Worm (Caenorhabditis elegans) whole organism, L2 larva: ENCODE measurements around the gene ceh-27.

ENCODE experiments used
- C34F6.9 ChIP-seq: fragments of 150-350 bp; optimal IDR thresholded peaks from 2 replicates; lab custom pipeline; 2014; ENCODE audit warnings: missing biosample characterization, missing genetic modification characterization
- F13H6.1 ChIP-seq: sonication (generic microtip); optimal IDR thresholded peaks from 2 replicates; lab custom pipeline; 2016; ENCODE audit warnings: missing genetic modification characterization, missing compliant biosample characterization
- Y55F3AM.14 ChIP-seq: fragments of 200-800 bp; sonication (Bioruptor generic); optimal IDR thresholded peaks from 2 replicates; lab custom pipeline; 2018; ENCODE audit warnings: mild to moderate bottlenecking, missing genetic modification characterization, missing compliant biosample characterization
- alr-1 ChIP-seq: fragments of 150-350 bp; optimal IDR thresholded peaks from 2 replicates; lab custom pipeline; 2014; ENCODE audit warnings: missing biosample characterization, missing genetic modification characterization
- aly-2 ChIP-seq: fragments of 150-350 bp; optimal IDR thresholded peaks from 2 replicates; lab custom pipeline; 2014; ENCODE audit warnings: missing biosample characterization, missing genetic modification characterization
- ama-1 ChIP-seq: fragments of 150-350 bp; optimal IDR thresholded peaks from 2 replicates; lab custom pipeline; 2018; ENCODE audit warnings: inconsistent platforms
- ceh-16 ChIP-seq: fragments of 150-350 bp; optimal IDR thresholded peaks from 2 replicates; lab custom pipeline; 2014; ENCODE audit warnings: missing biosample characterization, missing genetic modification characterization
- ceh-82 ChIP-seq: fragments of 150-350 bp; optimal IDR thresholded peaks from 2 replicates; lab custom pipeline; 2014; ENCODE audit warnings: missing biosample characterization, missing genetic modification characterization
- crh-2 ChIP-seq: sonication (generic microtip); optimal IDR thresholded peaks from 2 replicates; lab custom pipeline; 2017; ENCODE audit warnings: missing biosample characterization, missing genetic modification characterization
- dmd-4 ChIP-seq: sonication (generic microtip); optimal IDR thresholded peaks from 2 replicates; lab custom pipeline; 2017; ENCODE audit warnings: missing biosample characterization, missing genetic modification characterization
- egl-27 ChIP-seq: sonication (generic microtip); optimal IDR thresholded peaks from 3 replicates; lab custom pipeline; 2017; ENCODE audit warnings: missing biosample characterization, missing genetic modification reagents, missing genetic modification characterization
- elt-1 ChIP-seq: fragments of 150-350 bp; optimal IDR thresholded peaks from 2 replicates; lab custom pipeline; 2014; ENCODE audit warnings: missing biosample characterization, missing genetic modification characterization
- elt-3 ChIP-seq: sonication (generic microtip); optimal IDR thresholded peaks from 2 replicates; lab custom pipeline; 2017; ENCODE audit warnings: missing biosample characterization, missing genetic modification characterization
- fos-1 ChIP-seq: fragments of 150-350 bp; optimal IDR thresholded peaks from 2 replicates; lab custom pipeline; 2014; ENCODE audit warnings: missing biosample characterization, missing genetic modification characterization
- gmeb-1 ChIP-seq: fragments of 150-350 bp; optimal IDR thresholded peaks from 2 replicates; lab custom pipeline; 2014; ENCODE audit warnings: missing biosample characterization, missing genetic modification characterization
- lin-11 ChIP-seq: fragments of 150-350 bp; sonication (generic microtip); optimal IDR thresholded peaks from 2 replicates; lab custom pipeline; 2014; ENCODE audit warnings: missing biosample characterization, missing genetic modification characterization, inconsistent platforms, mixed read lengths
- lin-13 ChIP-seq: fragments of 150-350 bp; optimal IDR thresholded peaks from 2 replicates; lab custom pipeline; 2014; ENCODE audit warnings: missing biosample characterization, missing genetic modification reagents, missing genetic modification characterization
- lin-39 ChIP-seq: fragments of 150-350 bp; optimal IDR thresholded peaks from 2 replicates; lab custom pipeline; 2014; ENCODE audit warnings: missing biosample characterization, missing genetic modification reagents, missing genetic modification characterization
- lsy-2 ChIP-seq, 2 experiments: fragments of 150-350 bp in 1 of 2; sonication (generic microtip) in 1 of 2; optimal IDR thresholded peaks; 2 replicates each; lab custom pipeline; 2014 to 2017; ENCODE audit warnings: missing biosample characterization in 2 of 2, missing genetic modification characterization in 2 of 2
- mbf-1 ChIP-seq: sonication (generic microtip); optimal IDR thresholded peaks from 2 replicates; lab custom pipeline; 2017; ENCODE audit warnings: missing biosample characterization, missing genetic modification characterization
- mdl-1 ChIP-seq, 2 experiments: fragments of 150-350 bp in 1 of 2; sonication (generic microtip) in 1 of 2; optimal IDR thresholded peaks; 2 replicates each; lab custom pipeline; 2017; ENCODE audit warnings: missing biosample characterization in 2 of 2, missing genetic modification characterization in 2 of 2
- nhr-10 ChIP-seq: sonication (generic microtip); optimal IDR thresholded peaks from 2 replicates; lab custom pipeline; 2017; ENCODE audit warnings: missing biosample characterization, missing genetic modification characterization
- nhr-11 ChIP-seq: fragments of 150-350 bp; optimal IDR thresholded peaks from 2 replicates; lab custom pipeline; 2014; ENCODE audit warnings: missing biosample characterization, missing genetic modification characterization
- nhr-12 ChIP-seq: fragments of 150-350 bp; optimal IDR thresholded peaks from 2 replicates; lab custom pipeline; 2014; ENCODE audit warnings: missing biosample characterization, missing genetic modification characterization
- nhr-129 ChIP-seq: fragments of 150-350 bp; optimal IDR thresholded peaks from 2 replicates; lab custom pipeline; 2014; ENCODE audit warnings: missing biosample characterization, missing genetic modification characterization
- nhr-21 ChIP-seq: fragments of 150-350 bp; optimal IDR thresholded peaks from 2 replicates; lab custom pipeline; 2014; ENCODE audit warnings: missing biosample characterization, missing genetic modification characterization
- nhr-23 ChIP-seq: fragments of 150-350 bp; optimal IDR thresholded peaks from 2 replicates; lab custom pipeline; 2014; ENCODE audit warnings: missing biosample characterization, missing genetic modification reagents, missing genetic modification characterization
- nhr-237 ChIP-seq: fragments of 150-350 bp; optimal IDR thresholded peaks from 2 replicates; lab custom pipeline; 2014; ENCODE audit warnings: missing biosample characterization, missing genetic modification characterization
- nhr-25 ChIP-seq: fragments of 150-350 bp; sonication (generic microtip); optimal IDR thresholded peaks from 3 replicates; lab custom pipeline; 2014; ENCODE audit warnings: missing biosample characterization, missing genetic modification characterization
- nhr-6 ChIP-seq: fragments of 150-350 bp; optimal IDR thresholded peaks from 2 replicates; lab custom pipeline; 2014; ENCODE audit warnings: missing biosample characterization, missing genetic modification characterization
- nhr-77 ChIP-seq: fragments of 150-350 bp; optimal IDR thresholded peaks from 2 replicates; lab custom pipeline; 2014; ENCODE audit warnings: missing biosample characterization, missing genetic modification characterization
- peb-1 ChIP-seq: fragments of 150-350 bp; optimal IDR thresholded peaks from 2 replicates; lab custom pipeline; 2014; ENCODE audit warnings: missing biosample characterization, missing genetic modification characterization
- sem-4 ChIP-seq: fragments of 150-350 bp; optimal IDR thresholded peaks from 2 replicates; lab custom pipeline; 2014; ENCODE audit warnings: missing biosample characterization, missing genetic modification reagents, missing genetic modification characterization
- sma-3 ChIP-seq: sonication (generic microtip); optimal IDR thresholded peaks from 2 replicates; lab custom pipeline; 2016; ENCODE audit warnings: missing genetic modification reagents, missing genetic modification characterization, missing compliant biosample characterization
- sma-9 ChIP-seq, 2 experiments: fragments of 150-350 bp in 1 of 2; sonication (generic microtip) in 1 of 2; optimal IDR thresholded peaks; 2 replicates each; lab custom pipeline; 2014 to 2016; ENCODE audit warnings: missing genetic modification characterization in 2 of 2, mild to moderate bottlenecking in 1 of 2, missing biosample characterization in 1 of 2, missing compliant biosample characterization in 1 of 2, missing genetic modification reagents in 1 of 2, moderate library complexity in 1 of 2
- snpc-4 ChIP-seq: fragments of 150-350 bp; optimal IDR thresholded peaks from 2 replicates; lab custom pipeline; 2014; ENCODE audit warnings: missing biosample characterization, missing genetic modification characterization
- unc-39 ChIP-seq: fragments of 150-350 bp; optimal IDR thresholded peaks from 2 replicates; lab custom pipeline; 2014; ENCODE audit warnings: missing biosample characterization, missing genetic modification characterization
- unc-55 ChIP-seq: fragments of 150-350 bp; sonication (generic microtip); optimal IDR thresholded peaks from 3 replicates; lab custom pipeline; 2014; ENCODE audit warnings: missing biosample characterization, missing genetic modification reagents, missing genetic modification characterization
- unc-62 ChIP-seq: fragments of 150-350 bp; optimal IDR thresholded peaks from 2 replicates; lab custom pipeline; 2014; ENCODE audit warnings: missing biosample characterization, missing genetic modification reagents, missing genetic modification characterization
- zag-1 ChIP-seq: fragments of 150-350 bp; optimal IDR thresholded peaks from 2 replicates; lab custom pipeline; 2014; ENCODE audit warnings: missing biosample characterization, missing genetic modification characterization
- ztf-4 ChIP-seq: fragments of 150-350 bp; optimal IDR thresholded peaks from 2 replicates; lab custom pipeline; 2014; ENCODE audit warnings: missing biosample characterization, missing genetic modification characterization

The ceh-27 gene

DNA sequence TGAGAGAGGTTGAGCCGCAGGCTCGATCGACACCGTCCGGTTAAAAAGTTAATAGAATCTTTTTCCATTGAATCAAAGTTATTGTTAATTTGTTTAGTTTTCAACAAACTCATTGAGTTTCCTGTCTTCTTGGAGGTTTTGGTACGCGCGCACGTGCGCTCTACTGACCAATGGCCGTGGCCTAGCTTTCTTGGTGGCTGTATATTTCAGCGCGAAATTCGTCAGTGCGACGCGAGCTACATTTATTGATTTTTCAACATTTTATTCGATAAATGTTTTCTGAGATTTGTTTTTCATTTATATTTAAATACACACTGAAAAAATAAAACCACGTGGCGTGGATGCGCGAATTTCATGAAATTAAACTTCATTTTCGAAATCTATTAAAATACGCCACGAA is 20.7 kb downstream of the ceh-27 start, which contains the start of gene bir-1:
Gene bir-1 (plus strand): TSS at position 312 of the 400 bp plus-strand sequence.
- TF ChIP-seq lin-13 (GFP tag; lab: Kevin White, UChicago) (peak; percentile 70), elt-1 (tag; lab: Kevin White, UChicago) (no peak), nhr-25 (tag; lab: Kevin White, UChicago) (peak; percentile 58), crh-2 (tag; lab: Kevin White, UChicago) (peak; percentile 68), unc-55 (peak; percentile 90), peb-1 (tag; lab: Kevin White, UChicago) (no peak), sma-9 (GFP tag; optimal IDR thresholded peaks at IDR 0.05; lab: Kevin White, UChicago) (peak; percentile 69), sma-9 (tag; optimal IDR thresholded peaks at IDR 0.05; lab: Kevin White, UChicago) (no peak), C34F6.9 (peak; percentile 91), sem-4 (tag; lab: Kevin White, UChicago) (no peak), ama-1 (no peak), nhr-129 (tag; lab: Kevin White, UChicago) (peak; percentile 58), egl-27 (tag; lab: Kevin White, UChicago) (no peak), F13H6.1 (tag; lab: Kevin White, UChicago) (peak; percentile 46), nhr-11 (tag; lab: Kevin White, UChicago) (no peak), mdl-1 (tag; optimal IDR thresholded peaks at IDR 0.05; lab: Kevin White, UChicago) (peak; percentile 44 to 75), lsy-2 (tag; optimal IDR thresholded peaks at IDR 0.05; lab: Kevin White, UChicago) (peak in 1 of 2 experiments; percentile 77), sma-3 (GFP tag; lab: Kevin White, UChicago) (peak; percentile 46), nhr-237 (no peak), gmeb-1 (peak; percentile 59), elt-3 (tag; lab: Kevin White, UChicago) (no peak), fos-1 (tag; lab: Kevin White, UChicago) (peak; percentile 55), nhr-10 (tag; lab: Kevin White, UChicago) (no peak)

DNA sequence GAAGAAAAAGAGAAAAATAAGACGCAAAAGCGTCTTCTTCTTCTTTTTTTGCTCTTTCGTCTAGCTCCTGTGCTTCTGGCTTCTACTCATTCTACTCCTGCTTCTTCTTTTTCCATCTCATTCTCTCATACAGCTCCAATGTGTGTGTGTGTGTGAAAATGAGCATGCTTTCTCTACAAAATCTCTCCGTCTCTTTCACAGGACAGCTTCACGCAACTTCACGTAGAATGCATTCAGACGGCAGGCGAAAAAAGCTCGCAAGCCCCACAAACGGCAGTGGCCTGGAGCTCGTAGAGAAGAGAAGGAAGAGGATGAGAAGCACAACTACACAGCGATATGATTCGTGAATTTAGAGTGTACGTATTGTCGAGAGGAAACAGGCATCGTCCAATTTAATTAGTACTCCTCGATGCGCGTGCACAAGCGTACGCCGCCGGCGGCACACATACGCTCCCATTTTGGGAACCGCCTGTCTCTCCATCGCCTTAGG is 23.6 kb downstream of the ceh-27 start:
- no peak for TF ChIP-seq fos-1 (tag; lab: Kevin White, UChicago)
- no peak for TF ChIP-seq ama-1
- peak; percentile 58 for TF ChIP-seq lin-11 (tag; lab: Kevin White, UChicago)
- peak; percentile 64 for TF ChIP-seq zag-1 (tag; lab: Kevin White, UChicago)
- TF ChIP-seq unc-55, result peak; percentile 93
- peak; percentile 81 for TF ChIP-seq nhr-129 (tag; lab: Kevin White, UChicago)
- no peak for TF ChIP-seq egl-27 (tag; lab: Kevin White, UChicago)
- TF ChIP-seq ztf-4, result peak; percentile 4
- no peak for TF ChIP-seq ceh-16
- TF ChIP-seq lsy-2 (tag; optimal IDR thresholded peaks at IDR 0.05; lab: Kevin White, UChicago), result peak in 1 of 2 experiments; percentile 71
- no peak for TF ChIP-seq nhr-77 (tag; lab: Kevin White, UChicago)
- TF ChIP-seq alr-1 (tag; lab: Kevin White, UChicago), result no peak
- no peak for TF ChIP-seq peb-1 (tag; lab: Kevin White, UChicago)
- peak in 1 of 2 experiments; percentile 73 for TF ChIP-seq mdl-1 (tag; optimal IDR thresholded peaks at IDR 0.05; lab: Kevin White, UChicago)
- TF ChIP-seq elt-3 (tag; lab: Kevin White, UChicago), result no peak
- TF ChIP-seq nhr-6 (tag; lab: Kevin White, UChicago), result peak; percentile 68
- TF ChIP-seq unc-39 (tag; lab: Kevin White, UChicago), result no peak
- no peak for TF ChIP-seq ceh-82 (tag; lab: Kevin White, UChicago)
- no peak for TF ChIP-seq nhr-12 (tag; lab: Kevin White, UChicago)
- TF ChIP-seq C34F6.9, result peak; percentile 87
- no peak for TF ChIP-seq snpc-4
- TF ChIP-seq nhr-11 (tag; lab: Kevin White, UChicago), result no peak
- TF ChIP-seq mbf-1 (tag; lab: Kevin White, UChicago), result no peak
- peak; percentile 62 for TF ChIP-seq F13H6.1 (tag; lab: Kevin White, UChicago)
- no peak for TF ChIP-seq Y55F3AM.14 (GFP tag; lab: Kevin White, UChicago)
- TF ChIP-seq unc-62, result no peak
- no peak for TF ChIP-seq lin-39
- peak; percentile 62 for TF ChIP-seq sem-4 (tag; lab: Kevin White, UChicago)
- no peak for TF ChIP-seq gmeb-1
- TF ChIP-seq dmd-4 (tag; lab: Kevin White, UChicago), result no peak
- TF ChIP-seq sma-9 (GFP tag; optimal IDR thresholded peaks at IDR 0.05; lab: Kevin White, UChicago), result peak; percentile 42
- TF ChIP-seq sma-9 (tag; optimal IDR thresholded peaks at IDR 0.05; lab: Kevin White, UChicago), result no peak
- peak; percentile 3 for TF ChIP-seq nhr-21 (tag; lab: Kevin White, UChicago)
- no peak for TF ChIP-seq nhr-23 (tag; lab: Kevin White, UChicago)
- no peak for TF ChIP-seq aly-2 (tag; lab: Kevin White, UChicago)
- no peak for TF ChIP-seq nhr-237
